Fruit fly (Drosophila melanogaster): ENCODE results near the gene r2d2.

Gene r2d2

dm6 chr2L:7799804-7800433, at the start of gene r2d2, which contains the start of gene Herp:
TSS of gene r2d2 (plus strand) at chr2L:7800147.
TSS of gene Herp (minus strand) at chr2L:7800058.
- TF ChIP-seq gl (tag; optimal IDR thresholded peaks at IDR 0.05) (peak; percentile 73), EcR (GFP tag; optimal IDR thresholded peaks at IDR 0.05) (peak; percentile 56), CG15710 (tag; optimal IDR thresholded peaks at IDR 0.05) (peak; percentile 88), D1 (tag; optimal IDR thresholded peaks at IDR 0.05) (no peak), CG10348 (GFP tag; IDR thresholded peaks at IDR 0.05) (peak; percentile 52; the same call in 1 of the 2 replicates), rn (GFP tag; IDR thresholded peaks at IDR 0.05) (no peak; the same call in 1 of the 2 replicates), Pif1A (GFP tag; optimal IDR thresholded peaks at IDR 0.05) (peak; percentile 88), CG32121 (GFP tag; IDR thresholded peaks at IDR 0.05) (peak; percentile 78), CG4496 (GFP tag; IDR thresholded peaks at IDR 0.05) (peak; percentile 87), CG8301 (tag; optimal IDR thresholded peaks at IDR 0.05) (peak; percentile 87), CG34367 (tag; optimal IDR thresholded peaks at IDR 0.05) (peak; percentile 84), Ets98B (GFP tag; IDR thresholded peaks at IDR 0.05) (peak; percentile 81), CG17806 (tag; optimal IDR thresholded peaks at IDR 0.05) (peak; percentile 77), CG14655 (GFP tag; optimal IDR thresholded peaks at IDR 0.05) (peak; percentile 87), CG12605 (GFP tag; IDR thresholded peaks at IDR 0.05) (peak; percentile 55), CG13204 (GFP tag; optimal IDR thresholded peaks at IDR 0.05) (no peak), Pif1B (GFP tag; optimal IDR thresholded peaks at IDR 0.05) (peak; percentile 84), CG9948 (tag; optimal IDR thresholded peaks at IDR 0.05) (peak; percentile 82), CG8159 (tag; optimal IDR thresholded peaks at IDR 0.05) (peak; percentile 88), Snoo (tag; optimal IDR thresholded peaks at IDR 0.05) (peak; percentile 84), fd96Ca (GFP tag; IDR thresholded peaks at IDR 0.05) (peak; percentile 93)

dm6 chr2L:7750631-7751161, 49.3 kb upstream of the r2d2 start:
- TF ChIP-seq fd96Ca (GFP tag; IDR thresholded peaks at IDR 0.05) = 0 out of 3 replicates have a peak, but pooled peaks have one; percentile 20
- TF ChIP-seq CG13204 (GFP tag; optimal IDR thresholded peaks at IDR 0.05) = peak; percentile 17
- TF ChIP-seq CG9948 (tag; optimal IDR thresholded peaks at IDR 0.05) = no peak
- peak; percentile 95 for TF ChIP-seq EcR (GFP tag; optimal IDR thresholded peaks at IDR 0.05)
- TF ChIP-seq Ets98B (GFP tag; IDR thresholded peaks at IDR 0.05) = no peak; the same call in 1 of the 2 replicates
- TF ChIP-seq CG8159 (tag; optimal IDR thresholded peaks at IDR 0.05) = no peak
- 0 out of 3 replicates have a peak, but pooled peaks have one; percentile 40 for TF ChIP-seq CG4496 (GFP tag; IDR thresholded peaks at IDR 0.05)

- TF ChIP-seq gl (tag; optimal IDR thresholded peaks at IDR 0.05) (no peak), D1 (tag; optimal IDR thresholded peaks at IDR 0.05) (no peak), CG17806 (tag; optimal IDR thresholded peaks at IDR 0.05) (no peak), Snoo (tag; optimal IDR thresholded peaks at IDR 0.05) (no peak), Pif1B (GFP tag; optimal IDR thresholded peaks at IDR 0.05) (no peak), CG34367 (tag; optimal IDR thresholded peaks at IDR 0.05) (no peak), CG9948 (tag; optimal IDR thresholded peaks at IDR 0.05) (no peak), CG4496 (GFP tag; IDR thresholded peaks at IDR 0.05) (no peak), CG12605 (GFP tag; IDR thresholded peaks at IDR 0.05) (no peak), CG15710 (tag; optimal IDR thresholded peaks at IDR 0.05) (no peak), EcR (GFP tag; optimal IDR thresholded peaks at IDR 0.05) (no peak), CG13204 (GFP tag; optimal IDR thresholded peaks at IDR 0.05) (no peak)
Observed at dm6 chr2L:7753086-7753485, 46.9 kb upstream of the r2d2 start, which contains the start of gene CG7203. TSS of gene CG7203 (minus strand) at chr2L:7753186.

dm6 chr2L:7753874-7754273, 46.1 kb upstream of the r2d2 start, which contains the start of gene CG46025:
TSS of gene CG46025 (plus strand) at chr2L:7754174.
- no peak for TF ChIP-seq fd96Ca (GFP tag; IDR thresholded peaks at IDR 0.05)

- TF ChIP-seq fd96Ca (GFP tag; IDR thresholded peaks at IDR 0.05) (peak; percentile 69; the same call in 2 of the 3 replicates), D1 (tag; optimal IDR thresholded peaks at IDR 0.05) (no peak), CG32121 (GFP tag; IDR thresholded peaks at IDR 0.05) (peak; percentile 53; the same call in 1 of the 2 replicates), rn (GFP tag; IDR thresholded peaks at IDR 0.05) (no peak), CG4496 (GFP tag; IDR thresholded peaks at IDR 0.05) (peak; percentile 70; the same call in 2 of the 3 replicates), CG14655 (GFP tag; optimal IDR thresholded peaks at IDR 0.05) (peak; percentile 31), CG17806 (tag; optimal IDR thresholded peaks at IDR 0.05) (peak; percentile 27), Ets98B (GFP tag; IDR thresholded peaks at IDR 0.05) (peak; percentile 53), EcR (GFP tag; optimal IDR thresholded peaks at IDR 0.05) (no peak), CG10348 (GFP tag; IDR thresholded peaks at IDR 0.05) (no peak), CG8301 (tag; optimal IDR thresholded peaks at IDR 0.05) (peak; percentile 43), CG12605 (GFP tag; IDR thresholded peaks at IDR 0.05) (no peak), CG8159 (tag; optimal IDR thresholded peaks at IDR 0.05) (peak; percentile 25), CG34367 (tag; optimal IDR thresholded peaks at IDR 0.05) (no peak), CG9948 (tag; optimal IDR thresholded peaks at IDR 0.05) (peak; percentile 5)
Observed at dm6 chr2L:7754539-7754938, 45.4 kb upstream of the r2d2 start.

- TF ChIP-seq CG8301 (tag; optimal IDR thresholded peaks at IDR 0.05) (no peak), Ets98B (GFP tag; IDR thresholded peaks at IDR 0.05) (no peak), CG32121 (GFP tag; IDR thresholded peaks at IDR 0.05) (no peak), gl (tag; optimal IDR thresholded peaks at IDR 0.05) (no peak), fd96Ca (GFP tag; IDR thresholded peaks at IDR 0.05) (no peak), CG4496 (GFP tag; IDR thresholded peaks at IDR 0.05) (peak; percentile 51; the same call in 2 of the 3 replicates), CG15710 (tag; optimal IDR thresholded peaks at IDR 0.05) (no peak), Pif1B (GFP tag; optimal IDR thresholded peaks at IDR 0.05) (no peak), CG8159 (tag; optimal IDR thresholded peaks at IDR 0.05) (peak; percentile 2), Pif1A (GFP tag; optimal IDR thresholded peaks at IDR 0.05) (no peak), CG34367 (tag; optimal IDR thresholded peaks at IDR 0.05) (no peak)
Observed at dm6 chr2L:7756835-7757234, 43.1 kb upstream of the r2d2 start.
